Worm (Caenorhabditis elegans) whole organism, L4 larva: ENCODE results near the gene usp-46.

Source experiments
- F49E8.2 ChIP-seq: sonication (generic microtip); optimal IDR thresholded peaks from 2 replicates; lab custom pipeline; 2016; ENCODE audit warnings: missing compliant biosample characterization, mild to moderate bottlenecking, missing genetic modification characterization, borderline replicate concordance
- T26A8.4 ChIP-seq: fragments of 200-800 bp; sonication (Bioruptor generic); IDR thresholded peaks from 2 replicates; pipeline ENCODE4 v1.3.6; 2022; ENCODE audit warnings: missing genetic modification characterization, missing compliant biosample characterization
- Y48G9A.11 ChIP-seq: fragments of 200-800 bp; sonication (Bioruptor generic); IDR thresholded peaks from 2 replicates; pipeline ENCODE4 v1.3.6; 2022; ENCODE audit warnings: missing genetic modification reagents, missing genetic modification characterization, missing compliant biosample characterization
- ZK337.2 ChIP-seq: fragments of 200-800 bp; sonication (Bioruptor generic); IDR thresholded peaks from 2 replicates; pipeline ENCODE4 v1.3.6; 2022; ENCODE audit warnings: missing genetic modification reagents, missing genetic modification characterization, missing compliant biosample characterization
- aha-1 ChIP-seq: fragments of 150-350 bp; peaks from one replicate; lab custom pipeline; 2014; ENCODE audit warnings: missing biosample characterization, missing genetic modification characterization
- aly-2 ChIP-seq: sonication (generic microtip); optimal IDR thresholded peaks from 2 replicates; lab custom pipeline; 2018; ENCODE audit warnings: missing biosample characterization, missing genetic modification characterization
- ceh-28 ChIP-seq: fragments of 150-350 bp; optimal IDR thresholded peaks from 2 replicates; lab custom pipeline; 2014; ENCODE audit warnings: missing biosample characterization, missing genetic modification reagents, missing genetic modification characterization
- ceh-82 ChIP-seq: sonication (generic microtip); optimal IDR thresholded peaks from 2 replicates; lab custom pipeline; 2017; ENCODE audit warnings: missing biosample characterization, missing genetic modification characterization
- ces-1 ChIP-seq: fragments of 150-350 bp; sonication (generic microtip); optimal IDR thresholded peaks from 4 replicates; lab custom pipeline; 2014; ENCODE audit warnings: missing biosample characterization, missing genetic modification reagents, missing genetic modification characterization
- ctbp-1 ChIP-seq: fragments of 200-800 bp; sonication (Bioruptor generic); IDR thresholded peaks from 2 replicates; pipeline ENCODE4 v1.3.6; 2022; ENCODE audit warnings: missing genetic modification reagents, missing genetic modification characterization, missing compliant biosample characterization
- daf-12 ChIP-seq: fragments of 150-350 bp; optimal IDR thresholded peaks from 2 replicates; lab custom pipeline; 2014; ENCODE audit warnings: missing biosample characterization, missing genetic modification reagents, missing genetic modification characterization
- daf-19 ChIP-seq: fragments of 200-800 bp; sonication (Bioruptor generic); conservative IDR thresholded peaks from 2 replicates; pipeline ENCODE4 v1.3.6; 2022; ENCODE audit warnings: missing genetic modification characterization, missing compliant biosample characterization
- dmd-6 ChIP-seq: fragments of 200-800 bp; sonication (Bioruptor generic); IDR thresholded peaks from 2 replicates; pipeline ENCODE4 v1.3.6; 2022; ENCODE audit warnings: missing genetic modification reagents, missing genetic modification characterization, missing compliant biosample characterization
- dmd-8 ChIP-seq: fragments of 200-800 bp; sonication (Bioruptor generic); IDR thresholded peaks from 2 replicates; pipeline ENCODE4 v1.3.6; 2022; ENCODE audit warnings: missing genetic modification characterization, missing compliant biosample characterization
- dpl-1 ChIP-seq: fragments of 150-350 bp; optimal IDR thresholded peaks from 2 replicates; lab custom pipeline; 2014; ENCODE audit warnings: missing biosample characterization, missing genetic modification reagents, missing genetic modification characterization
- duxl-1 ChIP-seq: sonication (generic microtip); optimal IDR thresholded peaks from 2 replicates; lab custom pipeline; 2016; ENCODE audit warnings: mild to moderate bottlenecking, missing genetic modification characterization, moderate library complexity, missing compliant biosample characterization; ENCODE audit not compliant: poor library complexity
- dve-1 ChIP-seq: sonication (generic microtip); optimal IDR thresholded peaks from 2 replicates; lab custom pipeline; 2017; ENCODE audit warnings: antibody characterized with exemption, mild to moderate bottlenecking, missing genetic modification characterization, missing compliant biosample characterization; ENCODE audit not compliant: insufficient read depth
- fkh-10 ChIP-seq: fragments of 150-350 bp; optimal IDR thresholded peaks from 2 replicates; lab custom pipeline; 2014; ENCODE audit warnings: missing biosample characterization, missing genetic modification reagents, missing genetic modification characterization
- gei-8 ChIP-seq: fragments of 200-800 bp; sonication (Bioruptor generic); optimal IDR thresholded peaks from 2 replicates; lab custom pipeline; 2018; ENCODE audit warnings: mild to moderate bottlenecking, missing genetic modification characterization, missing compliant biosample characterization
- hif-1 ChIP-seq, 2 experiments: sonication (generic microtip); optimal IDR thresholded peaks; 2 replicates each; lab custom pipeline; 2016 to 2017; ENCODE audit warnings: missing compliant biosample characterization in 2 of 2, missing genetic modification characterization in 2 of 2, missing genetic modification reagents in 2 of 2, missing genotype in 2 of 2, mild to moderate bottlenecking in 1 of 2
- hlh-11 ChIP-seq: fragments of 200-800 bp; sonication (Bioruptor generic); optimal IDR thresholded peaks from 2 replicates; lab custom pipeline; 2018; ENCODE audit warnings: mild to moderate bottlenecking, missing genetic modification characterization, missing compliant biosample characterization
- hlh-30 ChIP-seq: sonication (generic microtip); optimal IDR thresholded peaks from 2 replicates; lab custom pipeline; 2017; ENCODE audit warnings: antibody characterized with exemption, mild to moderate bottlenecking, missing genetic modification characterization, missing compliant biosample characterization; ENCODE audit not compliant: insufficient read depth
- hmg-1.1 ChIP-seq: fragments of 200-800 bp; sonication (Bioruptor generic); IDR thresholded peaks from 2 replicates; pipeline ENCODE4 v1.3.6; 2022; ENCODE audit warnings: missing genetic modification reagents, missing genetic modification characterization, missing compliant biosample characterization
- jun-1 ChIP-seq: fragments of 150-350 bp; optimal IDR thresholded peaks from 2 replicates; lab custom pipeline; 2014; ENCODE audit warnings: missing biosample characterization, missing genetic modification reagents, missing genetic modification characterization
- lim-7 ChIP-seq: fragments of 200-800 bp; sonication (Bioruptor generic); IDR thresholded peaks from 2 replicates; pipeline ENCODE4 v1.3.6; 2022; ENCODE audit warnings: missing genetic modification characterization, missing compliant biosample characterization
- lin-15B ChIP-seq: fragments of 150-350 bp; sonication (generic microtip); optimal IDR thresholded peaks from 3 replicates; lab custom pipeline; 2014; ENCODE audit warnings: missing biosample characterization, missing genetic modification characterization
- lsy-2 ChIP-seq, 2 experiments: fragments of 150-350 bp in 1 of 2; sonication (generic microtip) in 1 of 2; optimal IDR thresholded peaks; 2 replicates each; lab custom pipeline; 2014 to 2017; ENCODE audit warnings: missing biosample characterization in 2 of 2, missing genetic modification characterization in 2 of 2
- mdt-29 ChIP-seq: fragments of 200-800 bp; sonication (Bioruptor generic); IDR thresholded peaks from 2 replicates; pipeline ENCODE4 v1.3.6; 2022; ENCODE audit warnings: missing genetic modification reagents, missing genetic modification characterization, missing compliant biosample characterization
- mep-1 ChIP-seq: fragments of 150-350 bp; sonication (generic microtip); optimal IDR thresholded peaks from 3 replicates; lab custom pipeline; 2014; ENCODE audit warnings: missing biosample characterization, missing genetic modification characterization
- mes-2 ChIP-seq: sonication (generic microtip); optimal IDR thresholded peaks from 2 replicates; lab custom pipeline; 2016; ENCODE audit warnings: missing genotype, mild to moderate bottlenecking, missing genetic modification characterization, missing compliant biosample characterization; ENCODE audit not compliant: poor library complexity, severe bottlenecking
- mxl-2 ChIP-seq: fragments of 200-800 bp; sonication (Bioruptor generic); conservative IDR thresholded peaks from 2 replicates; pipeline ENCODE4 v1.3.6; 2022; ENCODE audit warnings: missing genetic modification reagents, missing genetic modification characterization, missing compliant biosample characterization
- nhr-10 ChIP-seq: fragments of 150-350 bp; optimal IDR thresholded peaks from 2 replicates; lab custom pipeline; 2014; ENCODE audit warnings: missing biosample characterization, missing genetic modification characterization
- nhr-25 ChIP-seq: sonication (generic microtip); optimal IDR thresholded peaks from 2 replicates; lab custom pipeline; 2017; ENCODE audit warnings: missing genetic modification characterization, mild to moderate bottlenecking, missing compliant biosample characterization, antibody characterized with exemption, moderate library complexity, borderline replicate concordance; ENCODE audit not compliant: insufficient read depth
- nhr-28 ChIP-seq: fragments of 150-350 bp; optimal IDR thresholded peaks from 2 replicates; lab custom pipeline; 2014; ENCODE audit warnings: missing biosample characterization, missing genetic modification characterization
- nhr-6 ChIP-seq: fragments of 150-350 bp; optimal IDR thresholded peaks from 2 replicates; lab custom pipeline; 2014; ENCODE audit warnings: missing biosample characterization, missing genetic modification characterization
- nhr-76 ChIP-seq: fragments of 150-350 bp; optimal IDR thresholded peaks from 2 replicates; lab custom pipeline; 2014; ENCODE audit warnings: missing biosample characterization, missing genetic modification characterization
- php-3 ChIP-seq: fragments of 200-800 bp; sonication (Bioruptor generic); IDR thresholded peaks from 2 replicates; pipeline ENCODE4 v1.3.6; 2022; ENCODE audit warnings: missing genetic modification reagents, missing genetic modification characterization, missing compliant biosample characterization
- saeg-2 ChIP-seq: fragments of 200-800 bp; sonication (Bioruptor generic); IDR thresholded peaks from 2 replicates; pipeline ENCODE4 v1.3.6; 2022; ENCODE audit warnings: missing genetic modification reagents, missing genetic modification characterization, missing compliant biosample characterization
- set-16 ChIP-seq: fragments of 200-800 bp; sonication (Bioruptor generic); IDR thresholded peaks from 2 replicates; pipeline ENCODE4 v1.3.6; 2022; ENCODE audit warnings: missing genetic modification reagents, missing genetic modification characterization, missing compliant biosample characterization
- snpc-1.2 ChIP-seq: fragments of 200-800 bp; sonication (Bioruptor generic); IDR thresholded peaks from 2 replicates; pipeline ENCODE4 v1.3.6; 2022; ENCODE audit warnings: missing genetic modification reagents, missing genetic modification characterization, missing compliant biosample characterization
- tra-1 ChIP-seq: fragments of 200-800 bp; sonication (Bioruptor generic); IDR thresholded peaks from 2 replicates; pipeline ENCODE4 v1.3.6; 2022; ENCODE audit warnings: missing genetic modification reagents, missing genetic modification characterization, missing compliant biosample characterization
- unc-39 ChIP-seq: sonication (generic microtip); optimal IDR thresholded peaks from 2 replicates; lab custom pipeline; 2017; ENCODE audit warnings: missing biosample characterization, missing genetic modification characterization
- zag-1 ChIP-seq: fragments of 150-350 bp; optimal IDR thresholded peaks from 2 replicates; lab custom pipeline; 2014; ENCODE audit warnings: missing biosample characterization, missing genetic modification characterization
- zfp-2 ChIP-seq: sonication (generic microtip); optimal IDR thresholded peaks from 2 replicates; lab custom pipeline; 2016; ENCODE audit warnings: mild to moderate bottlenecking, missing genetic modification characterization, missing compliant biosample characterization
- zip-11 ChIP-seq: fragments of 200-800 bp; sonication (Bioruptor generic); IDR thresholded peaks from 2 replicates; pipeline ENCODE4 v1.3.6; 2022; ENCODE audit warnings: missing genetic modification characterization, missing compliant biosample characterization

Gene usp-46

DNA sequence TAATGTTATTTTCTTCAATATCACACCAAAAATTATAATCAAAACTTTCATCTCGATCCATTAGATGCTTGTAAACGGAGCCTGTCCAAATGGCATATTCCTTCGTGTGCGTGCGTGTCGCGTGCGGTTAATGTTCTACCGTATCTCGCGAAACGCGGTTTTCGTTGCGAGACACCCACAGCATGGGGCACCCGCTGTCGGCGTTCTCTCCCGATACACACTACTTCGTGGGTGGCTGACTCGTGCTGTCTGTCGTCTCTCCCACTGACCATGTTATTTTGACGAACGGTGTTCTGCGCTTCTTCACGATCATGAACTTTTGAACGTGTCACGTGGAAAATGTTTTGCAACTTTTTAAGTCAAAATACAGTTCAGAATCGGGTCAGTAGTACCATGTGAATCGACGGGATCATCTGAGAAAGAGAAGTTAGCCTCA is 10.9 kb upstream of the usp-46 start (continued):
- TF ChIP-seq daf-19 (GFP tag; lab: Robert Waterston, UW) (peak; percentile 83), nhr-28 (tag; lab: Kevin White, UChicago) (peak; percentile 90), zip-11 (peak; percentile 48; the same call in 1 of the 2 replicates), aly-2 (tag; lab: Kevin White, UChicago) (peak; percentile 36), saeg-2 (peak; percentile 99), hif-1 (tag; optimal IDR thresholded peaks at IDR 0.05; lab: Kevin White, UChicago) (peak; percentile 81 to 96), fkh-10 (GFP tag; lab: Kevin White, UChicago) (peak; percentile 88), lin-15B (tag; lab: Kevin White, UChicago) (no peak), nhr-76 (tag; lab: Kevin White, UChicago) (peak; percentile 74), dpl-1 (peak; percentile 86), F49E8.2 (tag; lab: Kevin White, UChicago) (no peak), daf-12 (no peak), mxl-2 (peak; percentile 93), zfp-2 (tag; lab: Kevin White, UChicago) (peak; percentile 92), ces-1 (no peak), hlh-11 (tag; lab: Kevin White, UChicago) (peak; percentile 100), unc-39 (tag; lab: Kevin White, UChicago) (peak; percentile 37), mdt-29 (GFP tag; lab: Robert Waterston, UW) (peak; percentile 96), zag-1 (peak; percentile 80), ctbp-1 (GFP tag; lab: Robert Waterston, UW) (peak; percentile 98), nhr-10 (peak; percentile 93), lim-7 (GFP tag; lab: Robert Waterston, UW) (peak; percentile 65), nhr-6 (tag; lab: Kevin White, UChicago) (peak; percentile 96), hlh-30 (tag; lab: Kevin White, UChicago) (peak; percentile 99), dmd-8 (GFP tag; lab: Robert Waterston, UW) (0 out of 2 replicates have a peak, but pooled peaks have one; percentile 56), nhr-25 (tag; lab: Kevin White, UChicago) (peak; percentile 98), Y48G9A.11 (GFP tag; lab: Robert Waterston, UW) (peak; percentile 63; the same call in 1 of the 2 replicates), mep-1 (tag; lab: Kevin White, UChicago) (peak; percentile 99), tra-1 (GFP tag; lab: Robert Waterston, UW) (peak; percentile 96), dmd-6 (GFP tag; lab: Robert Waterston, UW) (peak; percentile 99), ZK337.2 (peak; percentile 78; the same call in 1 of the 2 replicates), gei-8 (GFP tag; lab: Kevin White, UChicago) (peak; percentile 98), set-16 (GFP tag; lab: Robert Waterston, UW) (peak; percentile 91), snpc-1.2 (GFP tag; lab: Robert Waterston, UW) (peak; percentile 78)

DNA sequence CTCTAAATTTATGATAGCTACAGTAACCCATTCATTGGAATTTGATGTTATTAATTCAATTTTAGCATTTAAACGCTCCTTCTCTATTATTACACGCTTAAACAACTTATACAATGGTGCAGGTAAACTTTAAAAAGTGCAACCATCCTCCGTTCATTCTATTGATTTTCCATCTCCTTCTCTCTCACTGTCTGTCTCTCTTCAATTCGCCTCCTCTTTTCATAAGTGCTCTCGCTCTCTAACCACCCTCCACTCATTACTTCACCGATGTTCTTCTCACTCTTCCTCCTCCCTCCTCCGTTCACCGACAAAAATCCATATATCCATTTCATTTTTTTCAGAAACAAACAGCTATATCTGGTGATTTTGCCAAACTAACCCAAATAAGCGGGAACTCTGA is 10.2 kb upstream of the usp-46 start, which contains the start of gene cbp-1:
cbp-1 (plus strand) TSS at position 335 of the 400 bp plus-strand sequence.
- TF ChIP-seq hlh-30 (tag; lab: Kevin White, UChicago) (peak; percentile 8), hlh-11 (tag; lab: Kevin White, UChicago) (peak; percentile 1), php-3 (no peak), dmd-6 (GFP tag; lab: Robert Waterston, UW) (0 out of 2 replicates have a peak, but pooled peaks have one; percentile 11), hmg-1.1 (peak; percentile 39; the same call in 1 of the 2 replicates), dpl-1 (no peak), dve-1 (tag; lab: Kevin White, UChicago) (peak; percentile 33), lsy-2 (tag; optimal IDR thresholded peaks at IDR 0.05; lab: Kevin White, UChicago) (peak; percentile 4 to 70), nhr-10 (no peak), mes-2 (tag; lab: Kevin White, UChicago) (peak; percentile 63), mep-1 (tag; lab: Kevin White, UChicago) (peak; percentile 20), gei-8 (GFP tag; lab: Kevin White, UChicago) (no peak), jun-1 (no peak), ceh-28 (tag; lab: Kevin White, UChicago) (peak; percentile 11), aha-1 (tag; lab: Kevin White, UChicago) (peak; percentile 97), nhr-76 (tag; lab: Kevin White, UChicago) (no peak), T26A8.4 (GFP tag; lab: Robert Waterston, UW) (no peak), nhr-28 (tag; lab: Kevin White, UChicago) (peak; percentile 20), tra-1 (GFP tag; lab: Robert Waterston, UW) (no peak), duxl-1 (tag; lab: Kevin White, UChicago) (peak; percentile 11), ceh-82 (no peak)
